Worm (Caenorhabditis elegans) whole organism, late embryonic: ENCODE results near the gene ard-1.

Experiments
- C08G9.2 ChIP-seq: sonication (generic microtip); optimal IDR thresholded peaks from 2 replicates; lab custom pipeline; 2016; ENCODE audit warnings: mild to moderate bottlenecking, missing genetic modification characterization, moderate library complexity, missing compliant biosample characterization
- C38D4.7 ChIP-seq: fragments of 200-800 bp; sonication (Bioruptor generic); optimal IDR thresholded peaks from 2 replicates; lab custom pipeline; 2018; ENCODE audit warnings: mild to moderate bottlenecking, missing genetic modification characterization, moderate library complexity, missing compliant biosample characterization
- F13H6.1 ChIP-seq: sonication (generic microtip); optimal IDR thresholded peaks from 2 replicates; lab custom pipeline; 2016; ENCODE audit warnings: missing genetic modification characterization, missing compliant biosample characterization
- ceh-14 ChIP-seq: sonication (generic microtip); optimal IDR thresholded peaks from 2 replicates; lab custom pipeline; 2016; ENCODE audit warnings: missing genotype, missing genetic modification characterization, missing compliant biosample characterization
- ceh-18 ChIP-seq: sonication (generic microtip); optimal IDR thresholded peaks from 2 replicates; lab custom pipeline; 2016; ENCODE audit warnings: missing genetic modification characterization, missing compliant biosample characterization
- ceh-19 ChIP-seq: fragments of 200-800 bp; sonication (Bioruptor generic); optimal IDR thresholded peaks from 2 replicates; lab custom pipeline; 2018; ENCODE audit warnings: mild to moderate bottlenecking, missing genetic modification characterization, missing compliant biosample characterization
- ceh-2 ChIP-seq: sonication (generic microtip); optimal IDR thresholded peaks from 2 replicates; lab custom pipeline; 2016; ENCODE audit warnings: missing genotype, missing genetic modification characterization, missing compliant biosample characterization
- ceh-22 ChIP-seq: sonication (generic microtip); optimal IDR thresholded peaks from 2 replicates; lab custom pipeline; 2017; ENCODE audit warnings: missing biosample characterization, missing genetic modification characterization
- ceh-24 ChIP-seq: sonication (generic microtip); optimal IDR thresholded peaks from 2 replicates; lab custom pipeline; 2016; ENCODE audit warnings: mild to moderate bottlenecking, missing genetic modification characterization, missing compliant biosample characterization
- ceh-48 ChIP-seq: sonication (generic microtip); optimal IDR thresholded peaks from 2 replicates; lab custom pipeline; 2016; ENCODE audit warnings: missing genetic modification characterization, inconsistent platforms, missing compliant biosample characterization
- ceh-6 ChIP-seq: fragments of 200-800 bp; sonication (Bioruptor generic); optimal IDR thresholded peaks from 2 replicates; lab custom pipeline; 2018; ENCODE audit warnings: mild to moderate bottlenecking, missing genetic modification characterization, missing compliant biosample characterization
- ceh-9 ChIP-seq: sonication (generic microtip); optimal IDR thresholded peaks from 2 replicates; lab custom pipeline; 2016; ENCODE audit warnings: mild to moderate bottlenecking, missing genetic modification characterization, inconsistent platforms, missing compliant biosample characterization
- che-1 ChIP-seq: sonication (generic microtip); optimal IDR thresholded peaks from 2 replicates; lab custom pipeline; 2016; ENCODE audit warnings: mild to moderate bottlenecking, missing genetic modification characterization, missing compliant biosample characterization
- dmd-4 ChIP-seq: sonication (generic microtip); optimal IDR thresholded peaks from 2 replicates; lab custom pipeline; 2016; ENCODE audit warnings: borderline replicate concordance, missing genetic modification characterization, missing compliant biosample characterization
- dve-1 ChIP-seq: sonication (generic microtip); optimal IDR thresholded peaks from 2 replicates; lab custom pipeline; 2017; ENCODE audit warnings: antibody characterized with exemption, mild to moderate bottlenecking, missing genetic modification characterization, missing compliant biosample characterization
- elt-2 ChIP-seq: sonication (generic microtip); optimal IDR thresholded peaks from 2 replicates; lab custom pipeline; 2016; ENCODE audit warnings: missing genetic modification reagents, missing genetic modification characterization, missing compliant biosample characterization
- elt-4 ChIP-seq: sonication (generic microtip); optimal IDR thresholded peaks from 2 replicates; lab custom pipeline; 2016; ENCODE audit warnings: missing genetic modification characterization, missing compliant biosample characterization
- eyg-1 ChIP-seq: sonication (generic microtip); optimal IDR thresholded peaks from 2 replicates; lab custom pipeline; 2016; ENCODE audit warnings: missing genotype, missing genetic modification characterization, missing compliant biosample characterization
- fax-1 ChIP-seq: sonication (generic microtip); optimal IDR thresholded peaks from 2 replicates; lab custom pipeline; 2016; ENCODE audit warnings: missing genotype, missing genetic modification characterization, missing compliant biosample characterization
- fkh-10 ChIP-seq: fragments of 150-350 bp; optimal IDR thresholded peaks from 2 replicates; lab custom pipeline; 2014; ENCODE audit warnings: missing biosample characterization, missing genetic modification reagents, missing genetic modification characterization
- hlh-13 ChIP-seq: fragments of 200-800 bp; sonication (Bioruptor generic); optimal IDR thresholded peaks from 2 replicates; lab custom pipeline; 2018; ENCODE audit warnings: mild to moderate bottlenecking, missing genetic modification characterization, missing compliant biosample characterization
- hlh-30 ChIP-seq: sonication (generic microtip); optimal IDR thresholded peaks from 2 replicates; lab custom pipeline; 2017; ENCODE audit warnings: antibody characterized with exemption, missing genetic modification characterization, missing compliant biosample characterization; ENCODE audit not compliant: insufficient read depth
- hlh-6 ChIP-seq: sonication (generic microtip); optimal IDR thresholded peaks from 2 replicates; lab custom pipeline; 2016; ENCODE audit warnings: missing genotype, missing genetic modification characterization, missing compliant biosample characterization
- hlh-8 ChIP-seq: sonication (generic microtip); optimal IDR thresholded peaks from 2 replicates; lab custom pipeline; 2016; ENCODE audit warnings: missing genotype, missing genetic modification characterization, missing compliant biosample characterization
- lim-6 ChIP-seq: sonication (generic microtip); optimal IDR thresholded peaks from 2 replicates; lab custom pipeline; 2016; ENCODE audit warnings: missing genetic modification characterization, missing compliant biosample characterization
- madf-2 ChIP-seq: sonication (generic microtip); optimal IDR thresholded peaks from 2 replicates; lab custom pipeline; 2017; ENCODE audit warnings: missing genetic modification characterization, missing compliant biosample characterization
- nfya-1 ChIP-seq: sonication (generic microtip); optimal IDR thresholded peaks from 2 replicates; lab custom pipeline; 2017; ENCODE audit warnings: missing genetic modification characterization, mild to moderate bottlenecking, missing compliant biosample characterization, antibody characterized with exemption, moderate library complexity
- nhr-11 ChIP-seq: fragments of 150-350 bp; optimal IDR thresholded peaks from 2 replicates; lab custom pipeline; 2014; ENCODE audit warnings: missing biosample characterization, missing genetic modification characterization
- pag-3 ChIP-seq: sonication (generic microtip); optimal IDR thresholded peaks from 2 replicates; lab custom pipeline; 2016; ENCODE audit warnings: missing compliant biosample characterization, missing genetic modification characterization, borderline replicate concordance
- pat-9 ChIP-seq: fragments of 200-800 bp; sonication (Bioruptor generic); optimal IDR thresholded peaks from 2 replicates; lab custom pipeline; 2018; ENCODE audit warnings: mild to moderate bottlenecking, missing genetic modification characterization, moderate library complexity, missing compliant biosample characterization
- pros-1 ChIP-seq: fragments of 150-350 bp; optimal IDR thresholded peaks from 2 replicates; lab custom pipeline; 2014; ENCODE audit warnings: missing biosample characterization, missing genetic modification reagents, missing genetic modification characterization
- ref-2 ChIP-seq: sonication (generic microtip); optimal IDR thresholded peaks from 2 replicates; lab custom pipeline; 2016; ENCODE audit warnings: missing genetic modification characterization, missing compliant biosample characterization
- rnt-1 ChIP-seq: sonication (generic microtip); optimal IDR thresholded peaks from 2 replicates; lab custom pipeline; 2016; ENCODE audit warnings: missing genetic modification characterization, missing compliant biosample characterization
- sox-4 ChIP-seq: sonication (generic microtip); optimal IDR thresholded peaks from 2 replicates; lab custom pipeline; 2017; ENCODE audit warnings: mild to moderate bottlenecking, missing genetic modification characterization, inconsistent platforms, missing compliant biosample characterization
- tbx-7 ChIP-seq: sonication (generic microtip); optimal IDR thresholded peaks from 2 replicates; lab custom pipeline; 2016; ENCODE audit warnings: missing genotype, missing genetic modification characterization, missing compliant biosample characterization
- ttx-3 ChIP-seq: sonication (generic microtip); optimal IDR thresholded peaks from 2 replicates; lab custom pipeline; 2016; ENCODE audit warnings: missing genetic modification reagents, missing genetic modification characterization, missing compliant biosample characterization
- unc-3 ChIP-seq, 2 experiments: fragments of 200-800 bp in 1 of 2; sonication (Bioruptor generic) in 1 of 2; sonication (generic microtip) in 1 of 2; conservative IDR thresholded peaks in 1 of 2; optimal IDR thresholded peaks in 1 of 2; 2 replicates each; pipeline versions ENCODE4 v1.3.6 to Lab custom; 2016 to 2022; ENCODE audit warnings: missing compliant biosample characterization in 2 of 2, missing genetic modification characterization in 2 of 2, missing genetic modification reagents in 1 of 2
- unc-42 ChIP-seq: sonication (generic microtip); optimal IDR thresholded peaks from 2 replicates; lab custom pipeline; 2016; ENCODE audit warnings: missing genotype, missing genetic modification characterization, missing compliant biosample characterization
- unc-86 ChIP-seq: sonication (generic microtip); optimal IDR thresholded peaks from 2 replicates; lab custom pipeline; 2016; ENCODE audit warnings: missing genetic modification characterization, missing compliant biosample characterization
- zip-5 ChIP-seq: sonication (generic microtip); optimal IDR thresholded peaks from 2 replicates; lab custom pipeline; 2016; ENCODE audit warnings: missing genetic modification characterization, missing compliant biosample characterization
- ztf-16 ChIP-seq: sonication (generic microtip); optimal IDR thresholded peaks from 2 replicates; lab custom pipeline; 2017; ENCODE audit warnings: missing genetic modification characterization, missing compliant biosample characterization

ard-1 gene

ce11 chrIV:11149454-11150163 is 18.5 kb downstream of the ard-1 start, which contains the start of the genes F01G4.6 and pfd-1 (continued):
- TF ChIP-seq lim-6 (tag; lab: Kevin White, UChicago), result no peak
- peak; percentile 48 for TF ChIP-seq elt-2 (tag; lab: Kevin White, UChicago)
- TF ChIP-seq nhr-11 (tag; lab: Kevin White, UChicago), result no peak
- no peak for TF ChIP-seq zip-5
- no peak for TF ChIP-seq che-1 (tag; lab: Kevin White, UChicago)
- peak; percentile 11 for TF ChIP-seq F13H6.1 (tag; lab: Kevin White, UChicago)
- TF ChIP-seq pat-9 (tag; lab: Kevin White, UChicago), result no peak
- no peak for TF ChIP-seq hlh-8
- TF ChIP-seq ztf-16, result no peak
- no peak for TF ChIP-seq eyg-1 (tag; lab: Kevin White, UChicago)
- no peak for TF ChIP-seq fkh-10 (GFP tag; lab: Kevin White, UChicago)
- TF ChIP-seq rnt-1, result peak; percentile 3
- TF ChIP-seq dve-1 (tag; lab: Kevin White, UChicago), result peak; percentile 54
- TF ChIP-seq ceh-19 (GFP tag; lab: Kevin White, UChicago), result no peak
- TF ChIP-seq ceh-14, result no peak
- peak; percentile 90 for TF ChIP-seq nfya-1 (tag; lab: Kevin White, UChicago)
- TF ChIP-seq hlh-30 (tag; lab: Kevin White, UChicago), result no peak

- TF ChIP-seq elt-4 (tag; lab: Kevin White, UChicago) (no peak), hlh-6 (tag; lab: Kevin White, UChicago) (no peak), sox-4 (no peak), unc-42 (tag; lab: Kevin White, UChicago) (no peak), ceh-9 (tag; lab: Kevin White, UChicago) (no peak), che-1 (tag; lab: Kevin White, UChicago) (no peak), ceh-19 (GFP tag; lab: Kevin White, UChicago) (no peak), nfya-1 (tag; lab: Kevin White, UChicago) (no peak), hlh-13 (GFP tag; lab: Kevin White, UChicago) (no peak), ttx-3 (no peak), pag-3 (tag; lab: Kevin White, UChicago) (no peak), ref-2 (tag; lab: Kevin White, UChicago) (no peak), tbx-7 (tag; lab: Kevin White, UChicago) (no peak), fax-1 (no peak), C38D4.7 (no peak), dmd-4 (no peak), madf-2 (tag; lab: Kevin White, UChicago) (no peak), pros-1 (tag; lab: Kevin White, UChicago) (no peak), ceh-2 (tag; lab: Kevin White, UChicago) (no peak)
Observed at ce11 chrIV:11150844-11151243, 19.8 kb downstream of the ard-1 start, which contains the start of gene C08F8.2. Gene C08F8.2 (plus strand): TSS chrIV:11150997.

ce11 chrIV:11154425-11155114 is 23.5 kb downstream of the ard-1 start, which contains the start of gene C08F8.3:
Gene C08F8.3 (plus strand): TSS chrIV:11155044.
- TF ChIP-seq nfya-1 (tag; lab: Kevin White, UChicago), result peak; percentile 37
- TF ChIP-seq, all 69 proteins: peak for 1; not testable (repeated sequence) for 68

ce11 chrIV:11156526-11156925 is 25.4 kb downstream of the ard-1 start:
- TF ChIP-seq ceh-24 (no peak), fkh-10 (GFP tag; lab: Kevin White, UChicago) (no peak), hlh-8 (no peak), pag-3 (tag; lab: Kevin White, UChicago) (no peak), ceh-9 (tag; lab: Kevin White, UChicago) (no peak), ceh-14 (no peak), ceh-22 (no peak), ceh-18 (no peak), unc-3 (GFP tag; conservative IDR thresholded peaks at IDR 0.05; lab: Robert Waterston, UW) (no peak), unc-3 (tag; optimal IDR thresholded peaks at IDR 0.05; lab: Kevin White, UChicago) (no peak), ceh-6 (GFP tag; lab: Kevin White, UChicago) (no peak), C08G9.2 (no peak), hlh-13 (GFP tag; lab: Kevin White, UChicago) (no peak), fax-1 (no peak), ceh-48 (tag; lab: Kevin White, UChicago) (no peak), unc-86 (tag; lab: Kevin White, UChicago) (no peak)
